Fruit fly (Drosophila melanogaster) ovary, adult (tissue): Measurements from ENCODE around the gene CG42713.

Experiments
- CG17801 ChIP-seq: fragments of 200-800 bp; optimal IDR thresholded peaks from 2 replicates; lab custom pipeline; 2019; ENCODE audit warnings: missing biosample characterization, mild to moderate bottlenecking, missing genetic modification characterization, moderate library complexity; ENCODE audit not compliant: partially characterized antibody

CG42713 gene

DNA sequence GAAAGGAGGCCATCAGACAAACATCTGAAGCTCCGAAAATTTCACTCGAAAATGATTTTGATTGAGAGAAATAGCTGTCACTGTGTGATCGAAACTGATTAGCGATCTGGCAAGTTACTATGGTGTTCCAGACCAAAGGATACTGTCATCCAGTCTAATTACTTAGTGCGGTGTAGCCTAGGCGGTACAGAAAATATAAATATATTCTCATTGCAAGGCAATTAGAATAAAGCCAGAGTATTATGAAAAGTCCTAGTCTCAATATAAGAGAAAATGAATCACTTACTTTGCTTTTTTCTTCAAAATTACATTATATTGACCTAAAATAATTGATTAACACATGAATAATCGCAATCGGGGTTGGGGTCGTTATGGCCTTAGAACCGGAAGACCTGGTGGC lies 26.7 kb upstream of the CG42713 start, which contains the start of gene CG32988:
Gene CG32988 (plus strand): TSS at position 301 of the 400 bp plus-strand sequence.
- no peak for TF ChIP-seq CG17801 (GFP tag; lab: Kevin White, UChicago)

- no peak for TF ChIP-seq CG17801 (GFP tag; lab: Kevin White, UChicago)
These were observed 25.7 kb upstream of the CG42713 start, which contains the start of gene CG32983 for dm6 chr2L:8865550-8865949. Gene CG32983, plus strand, starts transcription at chr2L:8865850.

DNA sequence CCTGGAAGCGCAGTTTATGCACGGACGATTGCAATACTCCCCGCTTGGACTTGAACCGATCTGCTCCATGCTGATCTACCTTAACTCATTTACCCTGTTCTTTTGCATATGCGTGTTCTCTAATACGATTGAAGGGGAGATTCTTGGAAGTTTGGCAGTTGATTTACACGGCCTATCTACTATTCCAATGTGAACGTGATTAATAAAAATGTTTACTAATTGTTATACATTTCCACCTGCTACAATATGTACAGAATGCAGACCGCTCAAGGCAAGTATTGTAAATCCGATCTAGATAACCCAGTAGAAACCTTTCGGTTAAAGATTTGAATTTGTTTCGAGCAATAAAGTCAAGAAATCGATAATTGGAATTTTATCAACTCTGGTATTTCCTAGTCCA lies 24.8 kb upstream of the CG42713 start, which contains the start of gene CG9483:
Gene CG9483 (plus strand): TSS at position 301 of the 400 bp plus-strand sequence.
- TF ChIP-seq CG17801 (GFP tag; lab: Kevin White, UChicago): no peak

DNA sequence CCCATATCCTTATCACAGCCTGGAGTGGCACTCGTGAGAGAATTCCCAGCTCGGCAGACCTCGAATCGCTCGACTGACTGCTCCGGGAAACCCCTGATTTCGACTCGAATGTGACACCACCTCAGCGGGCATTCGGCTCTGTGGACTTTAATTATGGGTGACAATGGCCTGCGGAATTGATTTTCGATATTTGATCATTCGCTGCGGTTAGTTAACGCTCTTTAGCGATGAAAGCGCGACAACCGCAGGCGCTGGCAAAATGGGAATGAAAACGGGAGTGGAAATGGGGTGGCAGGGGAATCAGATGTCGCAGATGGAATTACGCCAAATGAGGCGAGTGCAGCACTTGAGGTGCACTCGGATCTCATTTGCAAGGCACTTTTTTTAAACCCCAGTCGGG lies 19.6 kb upstream of the CG42713 start:
- TF ChIP-seq CG17801 (GFP tag; lab: Kevin White, UChicago): no peak

DNA sequence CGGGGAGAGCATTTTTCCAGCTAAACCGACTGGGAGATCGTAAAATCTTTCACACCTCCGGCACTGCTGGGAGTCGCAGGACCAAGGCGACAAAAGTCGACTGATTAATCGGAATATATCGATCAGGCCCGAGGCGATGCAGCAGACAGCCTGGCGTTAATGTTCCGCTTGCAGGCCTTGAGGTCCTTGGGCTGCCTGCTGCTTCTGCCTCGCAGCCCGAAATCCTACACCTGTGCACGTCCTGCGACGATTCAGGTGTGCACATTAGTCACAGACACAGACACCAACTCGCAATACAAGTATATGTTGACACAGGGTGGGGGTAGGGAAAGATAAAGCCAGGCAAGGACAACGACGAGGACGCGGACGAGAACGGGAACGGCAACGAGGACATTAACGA lies 15.4 kb upstream of the CG42713 start:
- TF ChIP-seq CG17801 (GFP tag; lab: Kevin White, UChicago): no peak

- no peak for TF ChIP-seq CG17801 (GFP tag; lab: Kevin White, UChicago)
These were observed 11.9 kb upstream of the CG42713 start for dm6 chr2L:8879241-8879931.

- no peak for TF ChIP-seq CG17801 (GFP tag; lab: Kevin White, UChicago)
These were observed 10.1 kb upstream of the CG42713 start for dm6 chr2L:8881095-8881494.

- TF ChIP-seq CG17801 (GFP tag; lab: Kevin White, UChicago): no peak
These were observed 7.1 kb upstream of the CG42713 start for dm6 chr2L:8884102-8884501.

DNA sequence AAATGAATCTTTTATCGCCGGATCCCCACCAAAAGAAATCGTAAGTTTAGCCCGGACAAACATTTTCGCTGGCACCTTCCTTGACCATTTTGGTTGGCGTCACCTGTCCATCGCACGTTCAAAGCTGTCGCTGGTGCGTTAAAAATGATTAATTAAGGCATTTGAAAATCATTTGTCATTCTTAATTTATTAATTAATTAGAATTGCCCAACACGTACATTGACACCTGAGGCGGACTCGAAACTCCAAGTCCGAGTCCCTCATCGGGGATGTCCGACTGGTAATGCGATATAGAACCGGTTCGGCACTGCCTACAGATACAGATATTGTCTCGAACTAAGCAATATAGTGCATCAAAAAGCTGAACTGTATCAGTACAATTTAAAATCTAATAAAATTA lies 3.0 kb upstream of the CG42713 start:
- no peak for TF ChIP-seq CG17801 (GFP tag; lab: Kevin White, UChicago)

dm6 chr2L:8888720-8889119 lies 2.5 kb upstream of the CG42713 start:
- TF ChIP-seq CG17801 (GFP tag; lab: Kevin White, UChicago): no peak

DNA sequence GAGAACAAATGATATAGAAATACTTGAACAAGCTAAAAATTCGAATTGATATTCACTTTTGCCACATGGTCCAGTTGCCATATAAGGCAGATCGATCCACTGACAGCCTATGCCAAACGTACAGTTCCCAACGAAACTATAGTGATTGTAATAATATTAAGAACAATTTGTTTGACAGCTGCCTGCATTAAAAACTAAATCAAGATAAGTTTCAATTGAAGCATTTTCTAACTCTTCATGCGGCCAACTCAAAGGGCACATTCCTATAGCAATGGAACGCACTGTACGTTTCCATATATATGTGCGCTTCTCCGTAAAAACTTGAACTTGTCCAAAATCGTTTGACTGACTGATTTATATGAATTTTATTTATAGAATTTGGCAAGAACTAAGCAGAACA lies 3.0 kb downstream of the CG42713 start:
- no peak for TF ChIP-seq CG17801 (GFP tag; lab: Kevin White, UChicago)

- no peak for TF ChIP-seq CG17801 (GFP tag; lab: Kevin White, UChicago)
These were observed 6.9 kb downstream of the CG42713 start for dm6 chr2L:8897954-8898713.

dm6 chr2L:8898714-8899652 lies 7.7 kb downstream of the CG42713 start, which contains the start of gene CG34398:
Gene CG34398, plus strand, starts transcription at chr2L:8898786.
- no peak for TF ChIP-seq CG17801 (GFP tag; lab: Kevin White, UChicago)

dm6 chr2L:8901882-8902281 lies 10.6 kb downstream of the CG42713 start:
- no peak for TF ChIP-seq CG17801 (GFP tag; lab: Kevin White, UChicago)

DNA sequence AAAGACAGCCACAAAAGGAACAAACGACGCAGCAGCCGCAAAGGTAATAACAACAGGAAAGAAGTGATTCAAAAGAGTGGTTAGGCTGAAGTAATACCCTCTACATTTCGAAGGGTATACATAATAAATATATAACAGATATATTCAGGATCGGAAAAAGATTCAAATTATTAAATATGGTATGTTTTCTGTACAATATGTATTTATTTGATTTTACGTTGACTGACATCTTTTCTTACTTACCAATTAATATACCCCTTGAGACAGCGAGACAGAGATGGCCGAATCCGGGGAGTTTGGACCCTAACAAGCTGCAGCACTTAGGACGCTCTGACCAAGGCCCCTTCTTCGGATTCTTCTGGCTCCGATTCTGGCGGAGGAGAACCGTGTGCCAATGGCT lies 15.0 kb downstream of the CG42713 start:
- no peak for TF ChIP-seq CG17801 (GFP tag; lab: Kevin White, UChicago)
